Worm (Caenorhabditis elegans) whole organism, midembryonic: ENCODE results near the gene lit-1.

Source experiments
- T22C8.4 ChIP-seq: fragments of 200-800 bp; sonication (Bioruptor generic); IDR thresholded peaks from 2 replicates; pipeline ENCODE4 v1.3.6; 2022; ENCODE audit warnings: missing genetic modification characterization, missing compliant biosample characterization
- cog-1 ChIP-seq: sonication (generic microtip); optimal IDR thresholded peaks from 2 replicates; lab custom pipeline; 2016; ENCODE audit warnings: missing genetic modification characterization, missing compliant biosample characterization
- flt-1 ChIP-seq: fragments of 200-800 bp; sonication (Bioruptor generic); IDR thresholded peaks from 2 replicates; pipeline ENCODE4 v1.3.6; 2022; ENCODE audit warnings: missing genetic modification characterization, missing compliant biosample characterization
- klf-2 ChIP-seq: fragments of 200-800 bp; sonication (Bioruptor generic); conservative IDR thresholded peaks from 2 replicates; pipeline ENCODE4 v1.3.6; 2022; ENCODE audit warnings: missing genetic modification reagents, missing genetic modification characterization, missing compliant biosample characterization
- tab-1 ChIP-seq: fragments of 200-800 bp; sonication (Bioruptor generic); IDR thresholded peaks from 2 replicates; pipeline ENCODE4 v1.3.6; 2022; ENCODE audit warnings: missing genetic modification characterization, missing compliant biosample characterization
- ztf-23 ChIP-seq: fragments of 200-800 bp; sonication (Bioruptor generic); IDR thresholded peaks from 2 replicates; pipeline ENCODE4 v1.3.6; 2022; ENCODE audit warnings: missing genetic modification reagents, missing genetic modification characterization, missing compliant biosample characterization

- TF ChIP-seq tab-1 (no peak), klf-2 (GFP tag; lab: Robert Waterston, UW) (no peak), ztf-23 (GFP tag; lab: Robert Waterston, UW) (no peak), cog-1 (no peak), T22C8.4 (GFP tag; lab: Robert Waterston, UW) (peak; percentile 16; the same call in 1 of the 2 replicates), flt-1 (no peak)
These were observed 9.2 kb upstream of the lit-1 start, which contains the start of gene cyn-2 for ce11 chrIII:13692555-13692954.
